Fruit fly (Drosophila melanogaster): Measurements from ENCODE around the gene Ccdc85.

Gene Ccdc85

dm6 chr2L:2976829-2977228 lies 22.3 kb upstream of the Ccdc85 start, which contains the start of the genes CG9641 and CG3165 (continued):
- TF ChIP-seq unpg (GFP tag; optimal IDR thresholded peaks at IDR 0.05) (peak; percentile 79), CG11085 (GFP tag; IDR thresholded peaks at IDR 0.05) (peak; percentile 51), CG12104 (GFP tag; optimal IDR thresholded peaks at IDR 0.05) (peak; percentile 75), sc (optimal IDR thresholded peaks at IDR 0.05) (no peak), sc (GFP tag; optimal IDR thresholded peaks at IDR 0.05) (no peak), gro (GFP tag; optimal IDR thresholded peaks at IDR 0.05) (peak; percentile 92), sug (tag; optimal IDR thresholded peaks at IDR 0.05) (peak; percentile 91), CG8089 (GFP tag; optimal IDR thresholded peaks at IDR 0.05) (peak; percentile 74), wdn (GFP tag; IDR thresholded peaks at IDR 0.05) (no peak; the same call in 1 of the 2 replicates), CG32532 (GFP tag; IDR thresholded peaks at IDR 0.05) (peak; percentile 85), Kr (GFP tag; optimal IDR thresholded peaks at IDR 0.05) (no peak), CG3163 (GFP tag; optimal IDR thresholded peaks at IDR 0.05) (peak; percentile 77), CG12769 (tag; optimal IDR thresholded peaks at IDR 0.05) (no peak), sob (GFP tag; IDR thresholded peaks at IDR 0.05) (peak; percentile 79), ham (GFP tag; IDR thresholded peaks at IDR 0.05) (peak; percentile 20; the same call in 1 of the 2 replicates), Scr (GFP tag; IDR thresholded peaks at IDR 0.05; ENCODE audit: partially characterized antibody) (peak; percentile 97), CG17612 (GFP tag; IDR thresholded peaks at IDR 0.05) (peak; percentile 69; the same call in 1 of the 2 replicates), CG18764 (GFP tag; optimal IDR thresholded peaks at IDR 0.05) (peak; percentile 83), CG10654 (GFP tag; optimal IDR thresholded peaks at IDR 0.05) (peak; percentile 81), ato (GFP tag; IDR thresholded peaks at IDR 0.05; ENCODE audit: partially characterized antibody) (peak; percentile 78), Hey (tag; optimal IDR thresholded peaks at IDR 0.05) (no peak), caup (GFP tag; optimal IDR thresholded peaks at IDR 0.05; ENCODE audit: severe bottlenecking) (peak; percentile 83), bsh (GFP tag; optimal IDR thresholded peaks at IDR 0.05) (peak; percentile 77 to 85), CG15073 (GFP tag; optimal IDR thresholded peaks at IDR 0.05) (peak; percentile 43), CG10431 (GFP tag; optimal IDR thresholded peaks at IDR 0.05) (peak; percentile 54), slbo (GFP tag; IDR thresholded peaks at IDR 0.05) (peak; percentile 87), Nf-YA (GFP tag; IDR thresholded peaks at IDR 0.05) (peak; percentile 71; the same call in 1 of the 2 replicates), ci (GFP tag; IDR thresholded peaks at IDR 0.05) (peak; percentile 80), tx (GFP tag; optimal IDR thresholded peaks at IDR 0.05) (peak; percentile 87), dysf (GFP tag; IDR thresholded peaks at IDR 0.05) (peak; percentile 84), CG10565 (GFP tag; optimal IDR thresholded peaks at IDR 0.05) (peak; percentile 70), Lim3 (GFP tag; IDR thresholded peaks at IDR 0.05) (peak; percentile 39; the same call in 1 of the 2 replicates), CG4404 (GFP tag; IDR thresholded peaks at IDR 0.05) (peak; percentile 89), Rx (GFP tag; IDR thresholded peaks at IDR 0.05) (peak; percentile 66), tio (GFP tag; optimal IDR thresholded peaks at IDR 0.05) (no peak), MESR4 (GFP tag; optimal IDR thresholded peaks at IDR 0.05) (peak; percentile 38), Dll (GFP tag; IDR thresholded peaks at IDR 0.05; ENCODE audit: partially characterized antibody) (peak; percentile 99), PHDP (tag; optimal IDR thresholded peaks at IDR 0.05) (no peak), unc-4 (GFP tag; IDR thresholded peaks at IDR 0.05; ENCODE audit: partially characterized antibody) (peak; percentile 97), Atf6 (GFP tag; IDR thresholded peaks at IDR 0.05) (peak; percentile 80), CG7839 (tag; optimal IDR thresholded peaks at IDR 0.05) (no peak), CG18599 (GFP tag; optimal IDR thresholded peaks at IDR 0.05) (peak; percentile 89), her (GFP tag; optimal IDR thresholded peaks at IDR 0.05) (peak; percentile 80), vvl (GFP tag; IDR thresholded peaks at IDR 0.05) (peak; percentile 81), GATAe (GFP tag; conservative IDR thresholded peaks at IDR 0.05) (no peak; the same call in 1 of the 2 replicates), wek (GFP tag; optimal IDR thresholded peaks at IDR 0.05) (peak; percentile 9), CG33557 (GFP tag; optimal IDR thresholded peaks at IDR 0.05) (peak; percentile 86), Dek (tag; optimal IDR thresholded peaks at IDR 0.05) (peak; percentile 64), Jarid2 (GFP tag; optimal IDR thresholded peaks at IDR 0.05) (no peak), nerfin-1 (tag; optimal IDR thresholded peaks at IDR 0.05) (peak; percentile 83), Tbp (GFP tag; optimal IDR thresholded peaks at IDR 0.05) (no peak)

Data from whole organism, embryonic.